Worm (Caenorhabditis elegans) whole organism, L3 larva: ENCODE results near the gene tag-280.

ENCODE experiments used
- ama-1 ChIP-seq: fragments of 150-350 bp; optimal IDR thresholded peaks from 2 replicates; lab custom pipeline; 2018
- ceh-28 ChIP-seq: fragments of 150-350 bp; optimal IDR thresholded peaks from 2 replicates; lab custom pipeline; 2014; ENCODE audit warnings: missing biosample characterization, missing genetic modification reagents, missing genetic modification characterization
- egl-27 ChIP-seq: sonication (generic microtip); optimal IDR thresholded peaks from 4 replicates; lab custom pipeline; 2017; ENCODE audit warnings: missing biosample characterization, missing genetic modification reagents, missing genetic modification characterization
- eor-1 ChIP-seq, 2 experiments: fragments of 150-350 bp; optimal IDR thresholded peaks; 2 replicates each; lab custom pipeline; 2014 to 2018; ENCODE audit warnings: missing biosample characterization in 2 of 2, missing genetic modification characterization in 2 of 2
- fos-1 ChIP-seq: fragments of 150-350 bp; optimal IDR thresholded peaks from 2 replicates; lab custom pipeline; 2014; ENCODE audit warnings: missing biosample characterization, missing genetic modification characterization
- lin-15B ChIP-seq: fragments of 150-350 bp; optimal IDR thresholded peaks from 2 replicates; lab custom pipeline; 2014; ENCODE audit warnings: missing biosample characterization, missing genetic modification characterization
- nfya-1 ChIP-seq: sonication (generic microtip); optimal IDR thresholded peaks from 2 replicates; lab custom pipeline; 2017; ENCODE audit warnings: missing genetic modification characterization, mild to moderate bottlenecking, missing compliant biosample characterization, antibody characterized with exemption, moderate library complexity; ENCODE audit not compliant: insufficient read depth
- nhr-11 ChIP-seq: fragments of 150-350 bp; optimal IDR thresholded peaks from 2 replicates; lab custom pipeline; 2014; ENCODE audit warnings: missing biosample characterization, missing genetic modification characterization
- nhr-28 ChIP-seq: fragments of 150-350 bp; optimal IDR thresholded peaks from 2 replicates; lab custom pipeline; 2014; ENCODE audit warnings: missing biosample characterization, missing genetic modification characterization
- nhr-77 ChIP-seq: fragments of 150-350 bp; optimal IDR thresholded peaks from 2 replicates; lab custom pipeline; 2014; ENCODE audit warnings: missing biosample characterization, missing genetic modification characterization
- pha-4 ChIP-seq: fragments of 150-350 bp; optimal IDR thresholded peaks from 2 replicates; lab custom pipeline; 2014; ENCODE audit warnings: missing biosample characterization, missing genetic modification reagents, missing genetic modification characterization
- snpc-4 ChIP-seq: fragments of 150-350 bp; optimal IDR thresholded peaks from 2 replicates; lab custom pipeline; 2014; ENCODE audit warnings: missing biosample characterization, missing genetic modification characterization
- ztf-11 ChIP-seq: fragments of 150-350 bp; optimal IDR thresholded peaks from 2 replicates; lab custom pipeline; 2014; ENCODE audit warnings: missing biosample characterization, missing genetic modification characterization
- ztf-4 ChIP-seq: fragments of 150-350 bp; optimal IDR thresholded peaks from 2 replicates; lab custom pipeline; 2014; ENCODE audit warnings: missing biosample characterization, missing genetic modification characterization

DNA sequence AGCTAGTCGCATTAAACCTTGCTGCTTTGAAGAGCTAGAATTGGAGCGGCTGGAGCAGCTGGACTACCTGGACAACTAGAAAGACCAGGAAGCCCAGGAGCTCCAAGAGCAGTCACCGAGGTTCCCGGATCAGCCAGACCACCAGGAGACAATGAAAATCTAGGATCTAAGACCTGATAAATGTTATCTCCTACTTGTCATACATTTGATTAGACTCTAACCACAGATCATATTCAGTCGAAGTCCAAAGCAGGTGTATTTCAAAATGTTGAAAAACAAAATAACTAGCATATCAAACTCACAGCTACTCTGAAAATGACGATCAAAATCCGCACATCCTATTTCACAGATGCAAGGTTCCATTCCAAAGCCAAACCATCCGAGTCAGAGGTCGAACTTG, 31.5 kb downstream of the tag-280 start, which contains the start of gene srz-6:
- no peak for TF ChIP-seq ztf-11 (tag; lab: Kevin White, UChicago)
- TF ChIP-seq nfya-1 (tag; lab: Kevin White, UChicago): no peak
- no peak for TF ChIP-seq pha-4
- TF ChIP-seq egl-27 (tag; lab: Kevin White, UChicago): no peak
- TF ChIP-seq ceh-28 (tag; lab: Kevin White, UChicago): no peak
- no peak for TF ChIP-seq snpc-4 (tag; lab: Kevin White, UChicago)
- no peak for TF ChIP-seq fos-1 (tag; lab: Kevin White, UChicago)
- TF ChIP-seq nhr-28 (tag; lab: Kevin White, UChicago): no peak
- TF ChIP-seq ama-1: no peak
- no peak for TF ChIP-seq nhr-11 (tag; lab: Kevin White, UChicago)
- no peak for TF ChIP-seq lin-15B (tag; lab: Kevin White, UChicago)
- no peak for TF ChIP-seq nhr-77 (tag; lab: Kevin White, UChicago)
- TF ChIP-seq ztf-4 (tag; lab: Kevin White, UChicago): no peak
- TF ChIP-seq eor-1 (tag; optimal IDR thresholded peaks at IDR 0.05; lab: Kevin White, UChicago): no peak
